Fruit fly (Drosophila melanogaster): Measurements from ENCODE around the gene Yp3.
A peak's percentile ranks its signal among the peaks of the same experiment; 100 is the strongest.

Gene Yp3

DNA sequence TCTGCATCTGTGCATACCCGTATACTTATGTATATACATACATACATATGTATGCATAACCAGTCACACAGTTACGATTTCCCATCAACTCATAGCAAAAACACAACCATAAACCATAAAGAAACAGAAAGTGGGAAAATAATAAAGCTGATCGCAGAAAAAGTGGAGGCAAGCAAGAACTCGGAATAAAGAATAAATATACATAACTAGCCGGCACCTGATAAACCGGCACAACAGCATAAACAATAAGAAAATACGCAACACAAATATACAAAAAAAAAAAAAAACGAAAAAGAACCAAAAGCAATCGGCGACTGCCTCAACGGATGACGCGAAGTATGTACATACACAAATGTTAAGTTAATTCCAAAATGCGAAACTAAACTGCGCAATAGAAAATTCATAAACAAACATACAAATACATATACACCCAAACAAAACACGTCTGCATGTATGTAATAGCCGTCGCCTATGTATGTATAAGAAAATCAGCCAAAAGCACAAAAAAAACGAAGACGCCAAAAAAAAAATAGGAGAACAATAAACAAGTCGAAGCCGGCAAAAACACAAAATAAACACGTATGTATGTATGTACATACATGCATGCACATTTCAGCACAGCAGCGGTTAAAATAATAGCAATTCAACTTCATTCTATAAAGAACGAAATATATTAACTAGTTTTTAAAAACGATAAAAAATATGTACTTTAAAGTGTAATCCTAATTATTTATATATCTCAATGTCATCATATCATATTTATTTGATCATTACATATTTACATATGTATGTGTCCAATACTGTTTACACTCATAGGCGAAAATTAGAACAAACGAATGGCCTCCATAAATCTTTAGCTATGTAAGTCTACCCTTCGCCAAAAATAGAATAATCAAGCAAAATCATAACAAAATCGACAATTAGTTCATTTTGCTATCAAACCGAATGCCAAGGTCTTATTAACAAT lies 10.2 kb upstream of the Yp3 start (continued):
- TF ChIP-seq CG15696 (tag; optimal IDR thresholded peaks at IDR 0.05) (no peak), ase (GFP tag; IDR thresholded peaks at IDR 0.05) (peak; percentile 69; the same call in 2 of the 3 replicates), z (GFP tag; IDR thresholded peaks at IDR 0.05) (no peak), CG4424 (GFP tag; optimal IDR thresholded peaks at IDR 0.05) (peak; percentile 41), CG12104 (GFP tag; optimal IDR thresholded peaks at IDR 0.05) (peak; percentile 50), CG12942 (GFP tag; optimal IDR thresholded peaks at IDR 0.05) (no peak), CG1792 (GFP tag; optimal IDR thresholded peaks at IDR 0.05) (peak; percentile 39), tll (GFP tag; optimal IDR thresholded peaks at IDR 0.05) (no peak), schlank (tag; optimal IDR thresholded peaks at IDR 0.05) (no peak), CG12659 (GFP tag; optimal IDR thresholded peaks at IDR 0.05) (peak; percentile 74), amos (GFP tag; IDR thresholded peaks at IDR 0.05; ENCODE audit: partially characterized antibody) (no peak), Lhr (GFP tag; optimal IDR thresholded peaks at IDR 0.05) (no peak), CG10209 (GFP tag; optimal IDR thresholded peaks at IDR 0.05) (peak; percentile 69), fd102C (GFP tag; optimal IDR thresholded peaks at IDR 0.05) (no peak), CG9727 (GFP tag; optimal IDR thresholded peaks at IDR 0.05) (peak; percentile 81), cad (GFP tag; optimal IDR thresholded peaks at IDR 0.05) (no peak), CG7786 (GFP tag; optimal IDR thresholded peaks at IDR 0.05) (peak; percentile 12), CG34224 (GFP tag; IDR thresholded peaks at IDR 0.05; ENCODE audit: partially characterized antibody) (no peak), nerfin-1 (tag; optimal IDR thresholded peaks at IDR 0.05) (peak; percentile 50), Meics (GFP tag; optimal IDR thresholded peaks at IDR 0.05) (peak; percentile 87), CG34422 (GFP tag; IDR thresholded peaks at IDR 0.05) (peak; percentile 71; the same call in 1 of the 3 replicates), CoRest (tag; optimal IDR thresholded peaks at IDR 0.05) (peak; percentile 80), Oli (tag; optimal IDR thresholded peaks at IDR 0.05) (peak; percentile 74), chinmo (GFP tag; IDR thresholded peaks at IDR 0.05; ENCODE audit: partially characterized antibody) (peak; percentile 95), ato (GFP tag; IDR thresholded peaks at IDR 0.05; ENCODE audit: partially characterized antibody) (no peak), CG31441 (GFP tag; IDR thresholded peaks at IDR 0.05) (peak; percentile 82), scrt (GFP tag; optimal IDR thresholded peaks at IDR 0.05) (peak; percentile 67), peb (GFP tag; IDR thresholded peaks at IDR 0.05) (0 out of 2 replicates have a peak, but pooled peaks have one; percentile 8), vvl (GFP tag; IDR thresholded peaks at IDR 0.05) (peak; percentile 88), YL-1 (GFP tag; optimal IDR thresholded peaks at IDR 0.05) (no peak), CG7271 (tag; optimal IDR thresholded peaks at IDR 0.05) (no peak), eyg (GFP tag; optimal IDR thresholded peaks at IDR 0.05) (no peak), CG3838 (GFP tag; optimal IDR thresholded peaks at IDR 0.05) (no peak), sisA (GFP tag; IDR thresholded peaks at IDR 0.05) (0 out of 2 replicates have a peak, but pooled peaks have one; percentile 28), bab2 (GFP tag; optimal IDR thresholded peaks at IDR 0.05) (peak; percentile 30), kay (GFP tag; optimal IDR thresholded peaks at IDR 0.05) (peak; percentile 19), wek (GFP tag; optimal IDR thresholded peaks at IDR 0.05) (no peak), dati (GFP tag; IDR thresholded peaks at IDR 0.05) (no peak), CG30431 (GFP tag; optimal IDR thresholded peaks at IDR 0.05) (no peak), unc-4 (GFP tag; IDR thresholded peaks at IDR 0.05; ENCODE audit: partially characterized antibody) (no peak), toy (GFP tag; IDR thresholded peaks at IDR 0.05) (peak; percentile 57; the same call in 1 of the 2 replicates), CG2712 (tag; optimal IDR thresholded peaks at IDR 0.05) (peak; percentile 75), CG33557 (GFP tag; optimal IDR thresholded peaks at IDR 0.05) (no peak), Nf-YB (GFP tag; optimal IDR thresholded peaks at IDR 0.05) (peak; percentile 60), CG1529 (GFP tag; optimal IDR thresholded peaks at IDR 0.05) (no peak), CG1024 (GFP tag; IDR thresholded peaks at IDR 0.05) (peak; percentile 53; the same call in 1 of the 2 replicates), sob (GFP tag; IDR thresholded peaks at IDR 0.05) (peak; percentile 73)
